Fruit fly (Drosophila melanogaster) whole organism, adult: ENCODE results near the gene Sgt.

Source experiments
- CG11617 ChIP-seq: fragments of 200-800 bp; sonication (Bioruptor generic); optimal IDR thresholded peaks from 2 replicates; lab custom pipeline; 2017; ENCODE audit warnings: mild to moderate bottlenecking, missing biosample characterization, missing genetic modification reagents, missing genetic modification characterization
- CG33017 ChIP-seq: fragments of 200-800 bp; sonication (Bioruptor generic); optimal IDR thresholded peaks from 2 replicates; lab custom pipeline; 2018; ENCODE audit warnings: missing biosample characterization, mild to moderate bottlenecking, missing genetic modification characterization, moderate library complexity
- CG5204 ChIP-seq: fragments of 200-800 bp; sonication (Bioruptor generic); optimal IDR thresholded peaks from 2 replicates; lab custom pipeline; 2016; ENCODE audit warnings: missing biosample characterization, missing genetic modification characterization
- CG7045 ChIP-seq: fragments of 200-800 bp; sonication (Bioruptor generic); optimal IDR thresholded peaks from 2 replicates; lab custom pipeline; 2017; ENCODE audit warnings: missing biosample characterization, mild to moderate bottlenecking, missing genetic modification characterization
- CG7101 ChIP-seq: fragments of 200-800 bp; sonication (Bioruptor generic); optimal IDR thresholded peaks from 2 replicates; lab custom pipeline; 2018; ENCODE audit warnings: missing biosample characterization, mild to moderate bottlenecking, missing genetic modification characterization, moderate library complexity
- Crg-1 ChIP-seq: fragments of 200-800 bp; sonication (Bioruptor generic); optimal IDR thresholded peaks from 2 replicates; lab custom pipeline; 2016; ENCODE audit warnings: missing biosample characterization, missing genetic modification characterization
- Hr96 ChIP-seq: fragments of 200-800 bp; sonication (Bioruptor generic); optimal IDR thresholded peaks from 2 replicates; lab custom pipeline; 2016; ENCODE audit warnings: missing biosample characterization, missing genetic modification characterization
- bab1 ChIP-seq: fragments of 200-800 bp; sonication (Bioruptor generic); optimal IDR thresholded peaks from 3 replicates; lab custom pipeline; 2019; ENCODE audit warnings: missing biosample characterization, mild to moderate bottlenecking, missing genetic modification characterization, moderate library complexity
- cic ChIP-seq: fragments of 200-800 bp; sonication (Bioruptor generic); optimal IDR thresholded peaks from 2 replicates; lab custom pipeline; 2017; ENCODE audit warnings: missing biosample characterization, mild to moderate bottlenecking, missing genetic modification characterization, moderate library complexity
- kay ChIP-seq: fragments of 200-800 bp; sonication (Bioruptor generic); peaks from one replicate; lab custom pipeline; 2016; ENCODE audit warnings: missing biosample characterization, missing genetic modification characterization, borderline replicate concordance
- ovo ChIP-seq: fragments of 200-800 bp; sonication (Bioruptor generic); optimal IDR thresholded peaks from 2 replicates; lab custom pipeline; 2016; ENCODE audit warnings: missing biosample characterization, missing genetic modification characterization
- pad ChIP-seq: fragments of 200-800 bp; sonication (Bioruptor generic); optimal IDR thresholded peaks from 3 replicates; lab custom pipeline; 2017; ENCODE audit warnings: missing biosample characterization, missing genetic modification characterization, mild to moderate bottlenecking, moderate library complexity, missing genetic modification reagents
- tj ChIP-seq: fragments of 200-800 bp; sonication (Bioruptor generic); optimal IDR thresholded peaks from 3 replicates; lab custom pipeline; 2017; ENCODE audit warnings: missing biosample characterization, mild to moderate bottlenecking, missing genetic modification characterization, moderate library complexity
- toe ChIP-seq: fragments of 200-800 bp; sonication (Bioruptor generic); optimal IDR thresholded peaks from 2 replicates; lab custom pipeline; 2016; ENCODE audit warnings: missing biosample characterization, missing genetic modification characterization

- no peak for TF ChIP-seq kay
- no peak for TF ChIP-seq bab1 (GFP tag; lab: Kevin White, UChicago)
- no peak for TF ChIP-seq CG7101
- TF ChIP-seq Hr96: no peak
- no peak for TF ChIP-seq tj (GFP tag; lab: Kevin White, UChicago)
- no peak for TF ChIP-seq CG7045
- no peak for TF ChIP-seq cic (GFP tag; lab: Kevin White, UChicago)
- TF ChIP-seq pad (GFP tag; lab: Kevin White, UChicago): no peak
- no peak for TF ChIP-seq ovo (GFP tag; lab: Kevin White, UChicago)
- no peak for TF ChIP-seq CG5204 (GFP tag; lab: Kevin White, UChicago)
- no peak for TF ChIP-seq CG33017 (tag; lab: Kevin White, UChicago)
- no peak for TF ChIP-seq toe (GFP tag; lab: Kevin White, UChicago)
- no peak for TF ChIP-seq CG11617 (GFP tag; lab: Kevin White, UChicago)
- no peak for TF ChIP-seq Crg-1 (GFP tag; lab: Kevin White, UChicago)
Observed at dm6 chr2L:17452084-17452483, 19.3 kb upstream of the Sgt start.
